Fruit fly (Drosophila melanogaster): ENCODE measurements around the gene sesB.

Gene sesB

dm6 chrX:10785920-10786361 lies 817 bp downstream of the sesB start:
- TF ChIP-seq net (GFP tag; optimal IDR thresholded peaks at IDR 0.05) (no peak), OdsH (GFP tag; optimal IDR thresholded peaks at IDR 0.05) (no peak), acj6 (GFP tag; optimal IDR thresholded peaks at IDR 0.05) (no peak), Ets21C (GFP tag; optimal IDR thresholded peaks at IDR 0.05) (no peak), achi (GFP tag; optimal IDR thresholded peaks at IDR 0.05) (no peak), Eip78C (GFP tag) (peak; percentile 53), CG8119 (GFP tag; IDR thresholded peaks at IDR 0.05) (no peak), Hr39 (GFP tag; optimal IDR thresholded peaks at IDR 0.05) (no peak), CG10669 (GFP tag; optimal IDR thresholded peaks at IDR 0.05) (no peak), Gug (GFP tag; IDR thresholded peaks at IDR 0.05) (no peak), Sox15 (GFP tag; optimal IDR thresholded peaks at IDR 0.05) (no peak), Eip75B (GFP tag; optimal IDR thresholded peaks at IDR 0.05) (no peak), CG11294 (GFP tag; IDR thresholded peaks at IDR 0.05) (no peak), topi (GFP tag; optimal IDR thresholded peaks at IDR 0.05) (no peak), ss (GFP tag; optimal IDR thresholded peaks at IDR 0.05) (no peak), CG1621 (tag; optimal IDR thresholded peaks at IDR 0.05) (no peak), CG6792 (GFP tag; optimal IDR thresholded peaks at IDR 0.05) (no peak), vri (GFP tag; optimal IDR thresholded peaks at IDR 0.05) (peak; percentile 76), lz (GFP tag; optimal IDR thresholded peaks at IDR 0.05) (no peak), Blimp-1 (GFP tag; optimal IDR thresholded peaks at IDR 0.05) (no peak), esn (GFP tag; optimal IDR thresholded peaks at IDR 0.05) (peak; percentile 4), pdm3 (GFP tag; optimal IDR thresholded peaks at IDR 0.05) (no peak), CG4318 (GFP tag; optimal IDR thresholded peaks at IDR 0.05) (no peak), CG31627 (GFP tag; optimal IDR thresholded peaks at IDR 0.05) (no peak), Met (GFP tag; optimal IDR thresholded peaks at IDR 0.05) (peak; percentile 34), Sox102F (GFP tag; optimal IDR thresholded peaks at IDR 0.05) (peak; percentile 32), CG10631 (GFP tag; optimal IDR thresholded peaks at IDR 0.05) (no peak), CG11902 (GFP tag; optimal IDR thresholded peaks at IDR 0.05) (no peak), CG34406 (GFP tag; optimal IDR thresholded peaks at IDR 0.05) (no peak), CG11762 (GFP tag; optimal IDR thresholded peaks at IDR 0.05; ENCODE audit: insufficient read depth) (no peak), CG15336 (GFP tag; IDR thresholded peaks at IDR 0.05) (no peak), CG3919 (GFP tag; optimal IDR thresholded peaks at IDR 0.05) (peak; percentile 26), CG6854 (GFP tag; optimal IDR thresholded peaks at IDR 0.05) (peak; percentile 27), Ets96B (tag; optimal IDR thresholded peaks at IDR 0.05) (no peak), CG6276 (GFP tag; optimal IDR thresholded peaks at IDR 0.05) (no peak), Smox (GFP tag; optimal IDR thresholded peaks at IDR 0.05) (no peak), dsx (GFP tag; optimal IDR thresholded peaks at IDR 0.05; ENCODE audit: poor library complexity, severe bottlenecking) (peak; percentile 56), fd59A (GFP tag; optimal IDR thresholded peaks at IDR 0.05) (no peak), Eip93F (GFP tag; optimal IDR thresholded peaks at IDR 0.05) (no peak), CG16779 (tag; optimal IDR thresholded peaks at IDR 0.05) (no peak)

- TF ChIP-seq OdsH (GFP tag; optimal IDR thresholded peaks at IDR 0.05) (peak; percentile 20), Hr4 (GFP tag; optimal IDR thresholded peaks at IDR 0.05) (peak; percentile 13), salr (GFP tag; optimal IDR thresholded peaks at IDR 0.05) (no peak), CG10631 (GFP tag; optimal IDR thresholded peaks at IDR 0.05) (no peak), CG11762 (GFP tag; optimal IDR thresholded peaks at IDR 0.05; ENCODE audit: insufficient read depth) (peak; percentile 19), CG32006 (GFP tag; optimal IDR thresholded peaks at IDR 0.05) (peak; percentile 49), achi (GFP tag; optimal IDR thresholded peaks at IDR 0.05) (no peak), CG3919 (GFP tag; optimal IDR thresholded peaks at IDR 0.05) (no peak), Blimp-1 (GFP tag; optimal IDR thresholded peaks at IDR 0.05) (no peak), CG8119 (GFP tag; IDR thresholded peaks at IDR 0.05) (peak; percentile 29; the same call in 1 of the 3 replicates), Lpt (GFP tag; optimal IDR thresholded peaks at IDR 0.05) (no peak), Sox15 (GFP tag; optimal IDR thresholded peaks at IDR 0.05) (no peak), Eip78C (GFP tag) (peak; percentile 47), Met (GFP tag; optimal IDR thresholded peaks at IDR 0.05) (no peak), spab (GFP tag; optimal IDR thresholded peaks at IDR 0.05) (no peak), vri (GFP tag; optimal IDR thresholded peaks at IDR 0.05) (peak; percentile 77), CG4318 (GFP tag; optimal IDR thresholded peaks at IDR 0.05) (peak; percentile 20)
Observed at dm6 chrX:10784812-10785638, 1.7 kb downstream of the sesB start.
